Fruit fly (Drosophila melanogaster): ENCODE measurements around the gene CG13308.

The CG13308 gene

DNA sequence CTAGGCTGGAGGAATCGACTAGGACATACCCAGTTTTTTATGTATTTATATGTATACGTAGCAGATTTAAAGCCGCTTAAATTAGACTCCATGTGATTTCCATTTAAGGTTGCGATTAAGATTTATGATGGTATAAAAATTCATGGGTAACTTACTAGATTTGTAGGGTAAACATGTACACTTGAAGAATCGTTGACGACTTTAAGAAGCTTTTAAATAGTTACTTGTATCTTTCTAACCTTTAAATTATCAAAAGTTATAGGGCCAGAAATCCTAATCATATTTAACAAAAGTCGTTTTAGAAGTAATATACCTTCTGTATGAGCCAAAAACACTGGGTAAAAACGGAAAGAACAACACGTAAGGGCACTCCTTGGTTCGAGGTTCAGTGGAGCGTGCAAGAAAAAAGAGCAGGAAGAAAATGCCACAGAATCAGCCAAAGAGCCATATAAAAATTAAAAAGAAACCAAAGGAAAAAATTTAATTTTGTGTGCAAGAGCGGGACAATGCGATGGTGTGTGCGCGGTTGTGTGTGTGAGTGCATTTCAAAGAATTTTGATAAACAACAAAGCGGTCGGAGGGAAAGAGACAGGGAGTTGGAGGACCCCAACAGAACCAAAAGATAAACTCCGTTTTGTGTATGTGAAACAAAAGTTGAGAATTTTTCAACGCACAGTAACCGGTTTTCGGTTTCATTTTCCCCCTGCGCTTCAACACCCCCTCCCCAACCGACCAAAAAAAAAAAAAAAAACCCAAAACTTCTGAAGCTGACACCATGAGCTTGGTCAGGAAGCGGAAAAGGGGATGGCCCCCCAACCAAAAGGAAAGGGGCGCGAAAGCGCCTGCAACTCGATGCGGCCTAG, 31.4 kb downstream of the CG13308 start:
- TF ChIP-seq CG8301 (tag; optimal IDR thresholded peaks at IDR 0.05): peak; percentile 78
- TF ChIP-seq Pif1B (GFP tag; optimal IDR thresholded peaks at IDR 0.05): peak; percentile 75
- peak; percentile 46 for TF ChIP-seq gl (tag; optimal IDR thresholded peaks at IDR 0.05)
- TF ChIP-seq CG12605 (GFP tag; IDR thresholded peaks at IDR 0.05): peak; percentile 12; the same call in 1 of the 2 replicates
- peak; percentile 48 for TF ChIP-seq EcR (GFP tag; optimal IDR thresholded peaks at IDR 0.05)
- peak; percentile 47 for TF ChIP-seq CG34367 (tag; optimal IDR thresholded peaks at IDR 0.05)
- no peak for TF ChIP-seq fd96Ca (GFP tag; IDR thresholded peaks at IDR 0.05)
- TF ChIP-seq Pif1A (GFP tag; optimal IDR thresholded peaks at IDR 0.05): peak; percentile 69
- peak; percentile 66 for TF ChIP-seq CG15710 (tag; optimal IDR thresholded peaks at IDR 0.05)
- TF ChIP-seq Ets98B (GFP tag; IDR thresholded peaks at IDR 0.05): no peak
- peak; percentile 83 for TF ChIP-seq CG14655 (GFP tag; optimal IDR thresholded peaks at IDR 0.05)
- TF ChIP-seq CG32121 (GFP tag; IDR thresholded peaks at IDR 0.05): no peak
- TF ChIP-seq CG9948 (tag; optimal IDR thresholded peaks at IDR 0.05): peak; percentile 65
- peak; percentile 79 for TF ChIP-seq CG8159 (tag; optimal IDR thresholded peaks at IDR 0.05)
- peak; percentile 20; the same call in 1 of the 3 replicates for TF ChIP-seq CG4496 (GFP tag; IDR thresholded peaks at IDR 0.05)
- TF ChIP-seq Snoo (tag; optimal IDR thresholded peaks at IDR 0.05): peak; percentile 43
- TF ChIP-seq CG17806 (tag; optimal IDR thresholded peaks at IDR 0.05): peak; percentile 70
- peak; percentile 41 for TF ChIP-seq CG13204 (GFP tag; optimal IDR thresholded peaks at IDR 0.05)
- TF ChIP-seq CG10348 (GFP tag; IDR thresholded peaks at IDR 0.05): no peak
- TF ChIP-seq rn (GFP tag; IDR thresholded peaks at IDR 0.05): no peak
- TF ChIP-seq D1 (tag; optimal IDR thresholded peaks at IDR 0.05): peak; percentile 21

DNA sequence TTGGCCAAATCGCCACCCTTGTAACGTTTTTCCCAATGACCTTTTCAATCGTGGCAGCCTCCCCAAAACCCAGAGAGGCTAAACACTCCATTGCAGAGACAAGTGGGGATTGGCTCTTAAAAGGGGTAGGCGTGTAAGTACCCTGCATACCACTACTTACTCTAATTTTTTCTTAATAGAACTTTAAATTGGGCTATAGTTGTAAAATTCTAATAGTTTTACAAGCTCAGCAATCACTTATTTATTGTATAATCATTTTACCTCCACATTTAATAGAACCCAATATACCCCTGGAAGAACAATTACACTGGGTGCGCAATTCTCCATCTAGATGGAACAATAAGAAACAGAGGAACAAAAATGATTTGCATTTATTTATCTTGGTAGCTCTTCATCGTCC, 33.4 kb downstream of the CG13308 start:
- TF ChIP-seq CG10348 (GFP tag; IDR thresholded peaks at IDR 0.05) (no peak), D1 (tag; optimal IDR thresholded peaks at IDR 0.05) (no peak), CG13204 (GFP tag; optimal IDR thresholded peaks at IDR 0.05) (no peak), fd96Ca (GFP tag; IDR thresholded peaks at IDR 0.05) (no peak), gl (tag; optimal IDR thresholded peaks at IDR 0.05) (no peak), CG12605 (GFP tag; IDR thresholded peaks at IDR 0.05) (no peak), Snoo (tag; optimal IDR thresholded peaks at IDR 0.05) (peak; percentile 64), EcR (GFP tag; optimal IDR thresholded peaks at IDR 0.05) (no peak), CG4496 (GFP tag; IDR thresholded peaks at IDR 0.05) (peak; percentile 56; the same call in 2 of the 3 replicates), rn (GFP tag; IDR thresholded peaks at IDR 0.05) (peak; percentile 20; the same call in 1 of the 2 replicates), CG17806 (tag; optimal IDR thresholded peaks at IDR 0.05) (peak; percentile 60), Ets98B (GFP tag; IDR thresholded peaks at IDR 0.05) (0 out of 2 replicates have a peak, but pooled peaks have one; percentile 14), CG15710 (tag; optimal IDR thresholded peaks at IDR 0.05) (peak; percentile 63), CG8159 (tag; optimal IDR thresholded peaks at IDR 0.05) (peak; percentile 63), CG14655 (GFP tag; optimal IDR thresholded peaks at IDR 0.05) (peak; percentile 46), CG34367 (tag; optimal IDR thresholded peaks at IDR 0.05) (peak; percentile 41), CG32121 (GFP tag; IDR thresholded peaks at IDR 0.05) (peak; percentile 47), CG8301 (tag; optimal IDR thresholded peaks at IDR 0.05) (peak; percentile 41), CG9948 (tag; optimal IDR thresholded peaks at IDR 0.05) (peak; percentile 58), Pif1A (GFP tag; optimal IDR thresholded peaks at IDR 0.05) (peak; percentile 40), Pif1B (GFP tag; optimal IDR thresholded peaks at IDR 0.05) (no peak)

DNA sequence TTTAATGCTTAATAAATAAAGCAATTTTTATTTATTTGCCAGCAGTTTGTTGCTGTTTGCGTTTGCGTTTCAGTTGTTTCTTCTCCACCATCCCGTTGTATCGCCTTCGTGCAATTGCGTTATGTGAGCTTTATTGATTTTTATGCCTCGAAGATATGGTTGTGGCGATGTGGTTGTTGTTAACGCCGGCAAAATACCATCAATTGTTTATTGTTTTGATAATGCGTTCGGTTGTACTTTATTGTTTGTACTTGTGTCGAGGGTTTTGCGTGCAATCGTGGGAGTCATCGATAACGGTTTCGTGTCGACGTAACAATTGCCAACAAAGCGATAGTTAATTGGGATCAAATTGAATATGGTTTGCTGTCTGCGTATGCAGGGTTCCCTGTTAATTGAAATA, 34.0 kb downstream of the CG13308 start:
- TF ChIP-seq Pif1B (GFP tag; optimal IDR thresholded peaks at IDR 0.05) (no peak), EcR (GFP tag; optimal IDR thresholded peaks at IDR 0.05) (no peak), Ets98B (GFP tag; IDR thresholded peaks at IDR 0.05) (no peak), Pif1A (GFP tag; optimal IDR thresholded peaks at IDR 0.05) (no peak), CG17806 (tag; optimal IDR thresholded peaks at IDR 0.05) (no peak), fd96Ca (GFP tag; IDR thresholded peaks at IDR 0.05) (no peak), CG13204 (GFP tag; optimal IDR thresholded peaks at IDR 0.05) (no peak), CG14655 (GFP tag; optimal IDR thresholded peaks at IDR 0.05) (no peak), gl (tag; optimal IDR thresholded peaks at IDR 0.05) (no peak), CG10348 (GFP tag; IDR thresholded peaks at IDR 0.05) (no peak), Snoo (tag; optimal IDR thresholded peaks at IDR 0.05) (no peak), CG15710 (tag; optimal IDR thresholded peaks at IDR 0.05) (no peak), CG12605 (GFP tag; IDR thresholded peaks at IDR 0.05) (no peak)

DNA sequence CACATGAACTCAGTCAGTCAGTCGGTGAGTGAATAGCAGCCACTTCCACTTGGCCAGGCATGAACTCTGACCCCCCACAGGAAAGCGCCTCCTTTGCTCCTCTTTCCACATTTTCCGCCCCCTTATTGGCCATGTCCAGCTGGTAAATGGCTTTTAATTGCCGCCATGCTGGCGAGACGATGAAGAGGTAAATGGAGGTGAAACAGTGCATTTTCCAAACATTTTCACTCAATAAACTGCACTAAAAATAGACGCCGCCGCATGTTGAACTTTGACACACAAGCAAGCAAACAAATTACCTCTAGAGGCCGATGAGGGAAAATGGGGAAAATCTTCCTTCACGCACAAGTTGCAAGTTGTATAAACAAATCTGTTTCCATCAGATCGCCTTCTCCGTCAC, 41.5 kb downstream of the CG13308 start:
- TF ChIP-seq CG8159 (tag; optimal IDR thresholded peaks at IDR 0.05): no peak
- TF ChIP-seq fd96Ca (GFP tag; IDR thresholded peaks at IDR 0.05): no peak
- TF ChIP-seq D1 (tag; optimal IDR thresholded peaks at IDR 0.05): no peak
- no peak for TF ChIP-seq CG12605 (GFP tag; IDR thresholded peaks at IDR 0.05)
- no peak for TF ChIP-seq rn (GFP tag; IDR thresholded peaks at IDR 0.05)
- TF ChIP-seq CG9948 (tag; optimal IDR thresholded peaks at IDR 0.05): no peak
- TF ChIP-seq CG10348 (GFP tag; IDR thresholded peaks at IDR 0.05): no peak
- TF ChIP-seq Ets98B (GFP tag; IDR thresholded peaks at IDR 0.05): no peak
- no peak for TF ChIP-seq gl (tag; optimal IDR thresholded peaks at IDR 0.05)
- no peak for TF ChIP-seq CG32121 (GFP tag; IDR thresholded peaks at IDR 0.05)

DNA sequence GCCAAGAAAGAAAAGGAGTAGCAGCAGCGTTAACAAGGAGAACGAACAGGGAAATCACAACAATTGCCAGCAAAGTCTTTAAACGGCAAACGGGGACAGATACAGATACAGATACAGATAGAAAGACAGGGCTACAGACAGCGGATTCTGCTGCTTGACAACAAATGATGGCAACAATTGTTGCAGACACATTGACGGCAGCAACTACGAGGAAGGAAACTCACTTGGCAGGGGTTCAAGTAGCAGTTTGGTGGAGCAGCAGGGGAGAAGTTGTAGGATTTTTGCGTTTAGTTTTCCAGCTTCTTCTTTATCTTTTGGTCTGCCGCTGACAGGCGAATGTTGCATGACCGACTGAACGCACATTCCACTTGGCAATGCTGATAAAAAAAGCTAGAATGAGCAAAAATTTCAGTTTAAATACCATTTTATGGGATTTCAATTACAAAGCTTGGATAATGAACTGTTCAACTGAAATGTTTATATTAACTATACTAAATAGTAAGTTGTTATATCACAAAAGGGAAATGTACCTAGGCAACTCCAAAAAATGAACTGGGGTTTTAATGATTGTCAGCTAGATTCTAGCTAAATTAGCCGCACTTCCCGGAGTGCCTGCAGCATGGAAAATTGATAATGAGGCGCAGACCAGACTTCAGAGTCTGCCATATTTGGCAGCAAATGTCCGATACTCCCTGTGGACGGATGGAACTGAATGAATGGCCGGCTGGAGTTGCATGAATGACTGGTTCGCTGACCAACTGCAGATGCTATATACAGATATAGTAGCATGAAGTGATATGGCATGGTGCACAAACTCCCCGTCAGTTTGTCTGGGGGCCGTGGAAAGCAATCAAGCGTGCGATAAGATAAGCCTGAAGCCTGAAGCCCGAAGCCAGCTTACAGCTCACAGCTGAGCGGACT, 42.7 kb downstream of the CG13308 start:
- TF ChIP-seq fd96Ca (GFP tag; IDR thresholded peaks at IDR 0.05): 0 out of 3 replicates have a peak, but pooled peaks have one; percentile 16
- TF ChIP-seq Snoo (tag; optimal IDR thresholded peaks at IDR 0.05): no peak
- TF ChIP-seq CG8159 (tag; optimal IDR thresholded peaks at IDR 0.05): no peak
- TF ChIP-seq CG14655 (GFP tag; optimal IDR thresholded peaks at IDR 0.05): peak; percentile 4

Measured in whole organism, pupa.